Worm (Caenorhabditis elegans): Measurements from ENCODE around the gene fbxa-82.

The fbxa-82 gene

ce11 chrV:15058965-15059364, 6.6 kb upstream of the fbxa-82 start:
- no peak for TF ChIP-seq ama-1 (optimal IDR thresholded peaks at IDR 0.05)
- TF ChIP-seq B0310.2 (tag; optimal IDR thresholded peaks at IDR 0.05), result no peak
- no peak for TF ChIP-seq hmbx-1 (tag; optimal IDR thresholded peaks at IDR 0.05)
- TF ChIP-seq ceh-36 (tag; optimal IDR thresholded peaks at IDR 0.05), result no peak
- no peak for TF ChIP-seq ets-7 (tag; optimal IDR thresholded peaks at IDR 0.05)
- TF ChIP-seq tra-4 (tag; optimal IDR thresholded peaks at IDR 0.05), result no peak
- no peak for TF ChIP-seq scrt-1 (GFP tag; IDR thresholded peaks at IDR 0.05)
- TF ChIP-seq hmg-4 (GFP tag; optimal IDR thresholded peaks at IDR 0.05), result no peak
- TF ChIP-seq F13C5.2 (tag; optimal IDR thresholded peaks at IDR 0.05), result no peak
- no peak for TF ChIP-seq tbx-37 (GFP tag; conservative IDR thresholded peaks at IDR 0.05)
- TF ChIP-seq tbx-11 (GFP tag; IDR thresholded peaks at IDR 0.05), result no peak

DNA sequence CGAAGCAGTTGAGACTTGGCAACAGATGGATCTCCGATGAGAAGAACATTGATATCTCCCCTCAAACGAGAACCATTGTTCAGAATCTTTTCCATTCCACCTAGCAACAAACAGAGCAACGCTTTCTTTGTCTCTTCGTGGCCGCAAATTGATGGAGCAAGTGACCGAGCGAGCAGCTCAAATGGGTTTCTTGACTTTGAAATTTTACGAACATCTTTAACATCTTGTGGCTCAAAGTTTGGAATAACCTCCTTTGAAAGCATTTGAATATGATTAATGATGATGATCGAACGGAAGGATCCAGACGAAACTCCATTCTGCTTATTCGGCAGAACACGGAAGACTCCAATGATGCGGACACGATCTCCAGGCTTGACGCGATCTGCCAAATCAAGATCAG, 6.1 kb upstream of the fbxa-82 start:
- TF ChIP-seq tbx-37 (GFP tag; conservative IDR thresholded peaks at IDR 0.05) (no peak), hmbx-1 (tag; optimal IDR thresholded peaks at IDR 0.05) (no peak), sea-1 (GFP tag; conservative IDR thresholded peaks at IDR 0.05) (no peak), ama-1 (optimal IDR thresholded peaks at IDR 0.05) (no peak), hnd-1 (tag; optimal IDR thresholded peaks at IDR 0.05) (no peak), scrt-1 (GFP tag; IDR thresholded peaks at IDR 0.05) (no peak), pes-1 (GFP tag; IDR thresholded peaks at IDR 0.05) (no peak), B0310.2 (tag; optimal IDR thresholded peaks at IDR 0.05) (no peak), ets-7 (tag; optimal IDR thresholded peaks at IDR 0.05) (no peak), ceh-36 (tag; optimal IDR thresholded peaks at IDR 0.05) (no peak), tra-4 (tag; optimal IDR thresholded peaks at IDR 0.05) (no peak), aly-1 (tag; optimal IDR thresholded peaks at IDR 0.05) (no peak), ceh-13 (GFP tag; optimal IDR thresholded peaks at IDR 0.05) (no peak), flt-1 (GFP tag; IDR thresholded peaks at IDR 0.05) (no peak), F13C5.2 (tag; optimal IDR thresholded peaks at IDR 0.05) (no peak), tbx-11 (GFP tag; IDR thresholded peaks at IDR 0.05) (no peak), hmg-4 (GFP tag; optimal IDR thresholded peaks at IDR 0.05) (no peak)

DNA sequence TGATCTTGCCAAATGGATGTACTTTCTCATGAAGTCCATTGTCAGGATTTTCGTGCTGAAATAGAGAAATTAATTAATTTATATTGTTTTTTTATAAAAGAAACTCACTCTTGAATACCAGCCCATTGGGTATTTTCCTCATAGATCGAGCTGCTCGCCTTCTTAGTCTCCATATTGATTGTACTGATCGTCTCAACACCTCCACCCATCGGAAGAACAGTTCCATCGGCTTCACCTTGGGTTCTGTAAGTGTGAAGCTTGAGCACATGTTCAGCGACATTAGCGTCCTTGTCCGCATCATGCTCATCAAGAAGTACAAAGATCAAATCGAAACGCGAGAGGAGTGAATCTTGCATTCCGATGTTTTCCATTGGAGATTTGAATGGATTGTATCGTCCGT, 5.4 kb upstream of the fbxa-82 start:
- TF ChIP-seq hmbx-1 (tag; optimal IDR thresholded peaks at IDR 0.05) (no peak), ama-1 (optimal IDR thresholded peaks at IDR 0.05) (no peak), sea-1 (GFP tag; conservative IDR thresholded peaks at IDR 0.05) (no peak)

DNA sequence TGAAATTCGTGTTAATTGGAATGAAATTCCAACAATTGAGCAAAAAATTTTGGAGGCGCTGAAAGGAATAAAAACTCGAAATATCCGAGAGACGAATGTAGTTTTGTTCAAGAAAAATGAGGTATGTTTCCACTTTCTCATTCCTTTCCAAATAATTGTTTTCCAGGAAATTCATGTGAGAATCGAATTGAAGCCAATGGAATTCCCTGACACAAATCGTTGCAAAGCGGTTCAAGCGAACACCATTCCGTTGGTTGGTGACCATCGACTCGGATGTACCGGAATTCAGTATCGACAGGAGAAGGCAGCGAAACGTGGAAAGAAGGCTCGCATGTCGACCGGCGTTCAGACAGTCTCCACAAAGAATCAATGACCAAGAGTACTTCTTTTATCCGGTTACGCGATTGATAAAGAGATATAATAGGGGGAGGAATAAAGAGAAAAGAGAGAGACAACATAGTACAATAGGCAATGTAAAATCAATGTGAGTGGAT, 4.1 kb upstream of the fbxa-82 start:
- TF ChIP-seq ama-1 (optimal IDR thresholded peaks at IDR 0.05) (no peak), flt-1 (GFP tag; IDR thresholded peaks at IDR 0.05) (no peak), tbx-11 (GFP tag; IDR thresholded peaks at IDR 0.05) (no peak)

DNA sequence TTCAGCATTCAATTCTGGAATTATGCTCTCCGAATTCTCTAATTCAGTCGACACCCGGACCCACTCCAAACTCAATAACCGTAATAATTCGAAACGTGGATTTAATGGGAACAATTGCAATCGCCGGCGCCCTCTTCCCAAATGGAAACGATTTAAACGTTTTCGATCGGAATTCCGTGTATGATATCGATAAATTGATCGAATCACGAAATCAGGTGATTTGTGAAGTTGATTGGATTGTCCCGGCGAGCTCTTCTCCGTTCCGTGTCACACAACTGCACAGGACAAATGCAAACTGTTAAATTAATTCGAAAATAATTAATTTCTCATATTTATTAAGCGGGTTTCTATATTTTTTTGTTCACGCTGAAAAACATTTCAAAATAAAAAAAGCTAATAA, 3.5 kb upstream of the fbxa-82 start, which contains the start of gene C25D7.16:
TSS of gene C25D7.16 (plus strand) at position 301 of the 400 bp plus-strand sequence.
- TF ChIP-seq flt-1 (GFP tag; IDR thresholded peaks at IDR 0.05), result no peak
- TF ChIP-seq B0310.2 (tag; optimal IDR thresholded peaks at IDR 0.05), result no peak
- TF ChIP-seq tra-4 (tag; optimal IDR thresholded peaks at IDR 0.05), result no peak
- TF ChIP-seq ets-7 (tag; optimal IDR thresholded peaks at IDR 0.05), result no peak
- no peak for TF ChIP-seq sea-1 (GFP tag; conservative IDR thresholded peaks at IDR 0.05)
- no peak for TF ChIP-seq hmg-4 (GFP tag; optimal IDR thresholded peaks at IDR 0.05)
- TF ChIP-seq scrt-1 (GFP tag; IDR thresholded peaks at IDR 0.05), result no peak
- TF ChIP-seq pes-1 (GFP tag; IDR thresholded peaks at IDR 0.05), result no peak
- TF ChIP-seq hmbx-1 (tag; optimal IDR thresholded peaks at IDR 0.05), result no peak
- TF ChIP-seq tbx-37 (GFP tag; conservative IDR thresholded peaks at IDR 0.05), result no peak
- no peak for TF ChIP-seq F13C5.2 (tag; optimal IDR thresholded peaks at IDR 0.05)
- no peak for TF ChIP-seq tbx-11 (GFP tag; IDR thresholded peaks at IDR 0.05)
- TF ChIP-seq ceh-13 (GFP tag; optimal IDR thresholded peaks at IDR 0.05), result no peak
- TF ChIP-seq aly-1 (tag; optimal IDR thresholded peaks at IDR 0.05), result no peak
- no peak for TF ChIP-seq ceh-36 (tag; optimal IDR thresholded peaks at IDR 0.05)
- no peak for TF ChIP-seq ama-1 (optimal IDR thresholded peaks at IDR 0.05)

- no peak for TF ChIP-seq aly-1 (tag; optimal IDR thresholded peaks at IDR 0.05)
- TF ChIP-seq ets-7 (tag; optimal IDR thresholded peaks at IDR 0.05), result no peak
- no peak for TF ChIP-seq ama-1 (optimal IDR thresholded peaks at IDR 0.05)
- TF ChIP-seq sea-1 (GFP tag; conservative IDR thresholded peaks at IDR 0.05), result no peak
- no peak for TF ChIP-seq hmbx-1 (tag; optimal IDR thresholded peaks at IDR 0.05)
- no peak for TF ChIP-seq hmg-4 (GFP tag; optimal IDR thresholded peaks at IDR 0.05)
- TF ChIP-seq pes-1 (GFP tag; IDR thresholded peaks at IDR 0.05), result no peak
- TF ChIP-seq flt-1 (GFP tag; IDR thresholded peaks at IDR 0.05), result no peak
- no peak for TF ChIP-seq tra-4 (tag; optimal IDR thresholded peaks at IDR 0.05)
- no peak for TF ChIP-seq ceh-13 (GFP tag; optimal IDR thresholded peaks at IDR 0.05)
- TF ChIP-seq B0310.2 (tag; optimal IDR thresholded peaks at IDR 0.05), result no peak
- no peak for TF ChIP-seq tbx-11 (GFP tag; IDR thresholded peaks at IDR 0.05)
- TF ChIP-seq F13C5.2 (tag; optimal IDR thresholded peaks at IDR 0.05), result no peak
- TF ChIP-seq hnd-1 (tag; optimal IDR thresholded peaks at IDR 0.05), result no peak
- TF ChIP-seq tbx-37 (GFP tag; conservative IDR thresholded peaks at IDR 0.05), result no peak
Observed at ce11 chrV:15054733-15055132, 2.4 kb upstream of the fbxa-82 start.

DNA sequence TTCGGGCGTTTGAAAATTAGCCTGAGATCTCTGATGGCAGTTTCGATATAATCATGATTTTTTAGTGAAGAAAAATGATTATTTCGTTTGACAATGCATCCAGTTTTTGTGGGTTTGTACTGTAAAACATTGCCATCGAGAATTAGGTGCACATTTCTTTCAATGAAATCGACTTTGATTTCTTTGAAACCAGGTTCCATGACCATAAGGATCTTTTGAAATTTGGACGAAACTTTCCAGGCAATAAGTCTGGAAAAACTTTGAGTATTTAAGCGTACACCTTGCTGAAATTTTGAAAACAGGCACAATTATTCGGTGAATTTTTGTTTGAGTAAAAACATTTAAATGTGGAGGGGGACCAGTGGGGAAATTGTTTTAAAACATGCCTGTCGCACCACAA, 610 bp downstream of the fbxa-82 start:
- TF ChIP-seq sea-1 (GFP tag; conservative IDR thresholded peaks at IDR 0.05) (no peak), ama-1 (optimal IDR thresholded peaks at IDR 0.05) (no peak), tbx-37 (GFP tag; conservative IDR thresholded peaks at IDR 0.05) (no peak), pes-1 (GFP tag; IDR thresholded peaks at IDR 0.05) (no peak), ets-7 (tag; optimal IDR thresholded peaks at IDR 0.05) (no peak), tbx-11 (GFP tag; IDR thresholded peaks at IDR 0.05) (no peak), F13C5.2 (tag; optimal IDR thresholded peaks at IDR 0.05) (no peak), scrt-1 (GFP tag; IDR thresholded peaks at IDR 0.05) (no peak), aly-1 (tag; optimal IDR thresholded peaks at IDR 0.05) (no peak), hmbx-1 (tag; optimal IDR thresholded peaks at IDR 0.05) (no peak), hmg-4 (GFP tag; optimal IDR thresholded peaks at IDR 0.05) (no peak), B0310.2 (tag; optimal IDR thresholded peaks at IDR 0.05) (no peak), ceh-13 (GFP tag; optimal IDR thresholded peaks at IDR 0.05) (no peak), ceh-36 (tag; optimal IDR thresholded peaks at IDR 0.05) (no peak)

ce11 chrV:15048107-15048506, 4.2 kb downstream of the fbxa-82 start, which contains the start of gene sdc-3:
TSS of gene sdc-3 (minus strand) at chrV:15048207.
- TF ChIP-seq ets-7 (tag; optimal IDR thresholded peaks at IDR 0.05), result no peak
- no peak for TF ChIP-seq hnd-1 (tag; optimal IDR thresholded peaks at IDR 0.05)
- no peak for TF ChIP-seq tbx-37 (GFP tag; conservative IDR thresholded peaks at IDR 0.05)
- TF ChIP-seq tbx-11 (GFP tag; IDR thresholded peaks at IDR 0.05), result no peak
- no peak for TF ChIP-seq sea-1 (GFP tag; conservative IDR thresholded peaks at IDR 0.05)
- TF ChIP-seq tra-4 (tag; optimal IDR thresholded peaks at IDR 0.05), result no peak
- TF ChIP-seq ceh-13 (GFP tag; optimal IDR thresholded peaks at IDR 0.05), result no peak
- no peak for TF ChIP-seq scrt-1 (GFP tag; IDR thresholded peaks at IDR 0.05)
- TF ChIP-seq ama-1 (optimal IDR thresholded peaks at IDR 0.05), result no peak
- no peak for TF ChIP-seq aly-1 (tag; optimal IDR thresholded peaks at IDR 0.05)
- TF ChIP-seq B0310.2 (tag; optimal IDR thresholded peaks at IDR 0.05), result no peak
- no peak for TF ChIP-seq flt-1 (GFP tag; IDR thresholded peaks at IDR 0.05)
- TF ChIP-seq F13C5.2 (tag; optimal IDR thresholded peaks at IDR 0.05), result no peak
- TF ChIP-seq hmg-4 (GFP tag; optimal IDR thresholded peaks at IDR 0.05), result no peak
- TF ChIP-seq ceh-36 (tag; optimal IDR thresholded peaks at IDR 0.05), result no peak
- TF ChIP-seq pes-1 (GFP tag; IDR thresholded peaks at IDR 0.05), result no peak
- no peak for TF ChIP-seq hmbx-1 (tag; optimal IDR thresholded peaks at IDR 0.05)

Data from whole organism, early embryonic.